Worm (Caenorhabditis elegans): ENCODE data around the gene B0478.3.

- no peak for TF ChIP-seq flt-1 (GFP tag; IDR thresholded peaks at IDR 0.05)
- no peak for TF ChIP-seq ama-1 (optimal IDR thresholded peaks at IDR 0.05)
- no peak for TF ChIP-seq sea-1 (GFP tag; conservative IDR thresholded peaks at IDR 0.05)
- no peak for TF ChIP-seq B0310.2 (tag; optimal IDR thresholded peaks at IDR 0.05)
- TF ChIP-seq scrt-1 (GFP tag; IDR thresholded peaks at IDR 0.05), result no peak
- TF ChIP-seq tbx-37 (GFP tag; conservative IDR thresholded peaks at IDR 0.05), result no peak
- no peak for TF ChIP-seq ceh-36 (tag; optimal IDR thresholded peaks at IDR 0.05)
- TF ChIP-seq tbx-11 (GFP tag; IDR thresholded peaks at IDR 0.05), result no peak
- TF ChIP-seq ets-7 (tag; optimal IDR thresholded peaks at IDR 0.05), result no peak
Observed at ce11 chrIV:7012731-7013445, 48.5 kb upstream of the B0478.3 start.
